Fruit fly (Drosophila melanogaster) whole organism, embryonic: ENCODE results near the gene CG5500.
A peak's percentile ranks its signal among the peaks of the same experiment; 100 is the strongest.

Experiments
- Asciz ChIP-seq: fragments of 200-800 bp; sonication (Bioruptor generic); optimal IDR thresholded peaks from 2 replicates; lab custom pipeline; 2017; ENCODE audit warnings: missing biosample characterization, mild to moderate bottlenecking, missing genetic modification characterization, missing genetic modification reagents
- Awh ChIP-seq: fragments of 200-800 bp; sonication (Bioruptor generic); IDR thresholded peaks from 2 replicates; pipeline ENCODE4, ENCODE4 v1.3.6; 2022; ENCODE audit warnings: missing biosample characterization, missing genetic modification characterization
- BEAF-32 ChIP-seq: fragments of 200-800 bp; sonication (Bioruptor generic); optimal IDR thresholded peaks from 3 replicates; lab custom pipeline; 2017; ENCODE audit warnings: missing biosample characterization, missing genetic modification characterization, mild to moderate bottlenecking, moderate library complexity, missing genetic modification reagents
- CG10543 ChIP-seq: fragments of 200-800 bp; sonication (Bioruptor generic); optimal IDR thresholded peaks from 3 replicates; lab custom pipeline; 2017; ENCODE audit warnings: missing biosample characterization, mild to moderate bottlenecking, missing genetic modification characterization, moderate library complexity
- CG10654 ChIP-seq: fragments of 200-800 bp; sonication (Bioruptor generic); optimal IDR thresholded peaks from 2 replicates; lab custom pipeline; 2016; ENCODE audit warnings: missing biosample characterization, missing genetic modification characterization
- CG12236 ChIP-seq: fragments of 200-800 bp; sonication (Bioruptor generic); optimal IDR thresholded peaks from 2 replicates; lab custom pipeline; 2016; ENCODE audit warnings: missing biosample characterization, missing genetic modification characterization
- CG14860 ChIP-seq: fragments of 200-800 bp; sonication (Bioruptor generic); IDR thresholded peaks from 3 replicates; pipeline ENCODE4 v1.3.6; 2022; ENCODE audit warnings: missing biosample characterization, missing genetic modification characterization; ENCODE audit not compliant: partially characterized antibody
- CG1529 ChIP-seq: fragments of 200-800 bp; sonication (Bioruptor generic); optimal IDR thresholded peaks from 3 replicates; lab custom pipeline; 2018; ENCODE audit warnings: missing biosample characterization, missing genetic modification characterization
- CG15696 ChIP-seq: fragments of 200-800 bp; sonication (Bioruptor generic); optimal IDR thresholded peaks from 2 replicates; lab custom pipeline; 2019; ENCODE audit warnings: missing biosample characterization, mild to moderate bottlenecking, missing genetic modification characterization, moderate library complexity
- CG16779 ChIP-seq: fragments of 200-800 bp; sonication (Bioruptor generic); IDR thresholded peaks from 2 replicates; pipeline ENCODE4 v1.3.6; 2022; ENCODE audit warnings: missing biosample characterization, missing genetic modification characterization
- CG17385 ChIP-seq: fragments of 200-800 bp; sonication (Bioruptor generic); optimal IDR thresholded peaks from 3 replicates; lab custom pipeline; 2018; ENCODE audit warnings: missing biosample characterization, mild to moderate bottlenecking, missing genetic modification characterization
- CG17802 ChIP-seq: fragments of 200-800 bp; sonication (Bioruptor generic); optimal IDR thresholded peaks from 2 replicates; lab custom pipeline; 2018; ENCODE audit warnings: missing biosample characterization, mild to moderate bottlenecking, missing genetic modification characterization, moderate library complexity
- CG18764 ChIP-seq: fragments of 200-800 bp; sonication (Bioruptor generic); optimal IDR thresholded peaks from 3 replicates; lab custom pipeline; 2016; ENCODE audit warnings: missing biosample characterization, missing genetic modification characterization
- CG32532 ChIP-seq: fragments of 200-800 bp; sonication (Bioruptor generic); IDR thresholded peaks from 2 replicates; pipeline ENCODE4 v1.3.6; 2022; ENCODE audit warnings: missing biosample characterization, missing genetic modification characterization
- CG32772 ChIP-seq: fragments of 200-800 bp; sonication (Bioruptor generic); IDR thresholded peaks from 2 replicates; pipeline ENCODE4 v1.3.6; 2022; ENCODE audit warnings: missing biosample characterization, missing genetic modification characterization
- CG3281 ChIP-seq: fragments of 200-800 bp; sonication (Bioruptor generic); optimal IDR thresholded peaks from 3 replicates; lab custom pipeline; 2017; ENCODE audit warnings: missing biosample characterization, mild to moderate bottlenecking, missing genetic modification characterization
- CG42726 ChIP-seq: fragments of 200-800 bp; sonication (Bioruptor generic); IDR thresholded peaks from 2 replicates; pipeline ENCODE4 v1.3.6; 2022; ENCODE audit warnings: missing biosample characterization, missing genetic modification characterization; ENCODE audit not compliant: partially characterized antibody
- CG43689 ChIP-seq: fragments of 200-800 bp; sonication (Bioruptor generic); IDR thresholded peaks from 2 replicates; pipeline ENCODE4 v1.3.6; 2022; ENCODE audit warnings: missing biosample characterization, missing genetic modification characterization
- CG4404 ChIP-seq: fragments of 200-800 bp; sonication (Bioruptor generic); IDR thresholded peaks from 2 replicates; pipeline ENCODE4 v1.3.6; 2022; ENCODE audit warnings: missing biosample characterization, missing genetic modification characterization
- CG6254 ChIP-seq: fragments of 200-800 bp; sonication (Bioruptor generic); optimal IDR thresholded peaks from 3 replicates; lab custom pipeline; 2017; ENCODE audit warnings: mild to moderate bottlenecking, missing biosample characterization, missing genetic modification reagents, missing genetic modification characterization
- CG7372 ChIP-seq: fragments of 200-800 bp; sonication (Bioruptor generic); IDR thresholded peaks from 2 replicates; pipeline ENCODE4 v1.3.6; 2022; ENCODE audit warnings: missing biosample characterization, missing genetic modification characterization
- CG7556 ChIP-seq: fragments of 200-800 bp; sonication (Bioruptor generic); optimal IDR thresholded peaks from 2 replicates; lab custom pipeline; 2017; ENCODE audit warnings: missing biosample characterization, mild to moderate bottlenecking, missing genetic modification characterization
- CG7786 ChIP-seq: fragments of 200-800 bp; sonication (Bioruptor generic); optimal IDR thresholded peaks from 2 replicates; lab custom pipeline; 2016; ENCODE audit warnings: missing biosample characterization, missing genetic modification characterization
- CG9215 ChIP-seq: fragments of 200-800 bp; sonication (Bioruptor generic); IDR thresholded peaks from 2 replicates; pipeline ENCODE4 v1.3.6; 2022; ENCODE audit warnings: missing biosample characterization, missing genetic modification characterization
- CG9727 ChIP-seq: fragments of 200-800 bp; sonication (Bioruptor generic); optimal IDR thresholded peaks from 3 replicates; lab custom pipeline; 2017; ENCODE audit warnings: missing biosample characterization, mild to moderate bottlenecking, missing genetic modification characterization
- Deaf1 ChIP-seq: fragments of 200-800 bp; optimal IDR thresholded peaks from 3 replicates; lab custom pipeline; 2019; ENCODE audit warnings: missing biosample characterization, mild to moderate bottlenecking, missing genetic modification characterization, moderate library complexity
- HLH4C ChIP-seq: fragments of 200-800 bp; sonication (Bioruptor generic); IDR thresholded peaks from 3 replicates; pipeline ENCODE4 v1.3.6; 2022; ENCODE audit warnings: missing biosample characterization, missing genetic modification characterization; ENCODE audit not compliant: partially characterized antibody
- Hr78 ChIP-seq, 2 experiments: fragments of 200-800 bp in 1 of 2; fragments of >200 bp in 1 of 2; sonication (Bioruptor generic) in 1 of 2; optimal IDR thresholded peaks; 2 replicates each; lab custom pipeline; 2017 to 2019; ENCODE audit warnings: missing biosample characterization in 2 of 2, missing genetic modification characterization in 2 of 2, mild to moderate bottlenecking in 1 of 2, moderate library complexity in 1 of 2
- MTF-1 ChIP-seq: fragments of 200-800 bp; sonication (Bioruptor generic); optimal IDR thresholded peaks from 2 replicates; lab custom pipeline; 2018; ENCODE audit warnings: missing biosample characterization, mild to moderate bottlenecking, missing genetic modification characterization, borderline replicate concordance
- Mad ChIP-seq: fragments of 200-800 bp; sonication (Bioruptor generic); optimal IDR thresholded peaks from 2 replicates; lab custom pipeline; 2016; ENCODE audit warnings: missing biosample characterization, missing genetic modification characterization
- Mrtf ChIP-seq: fragments of 200-800 bp; sonication (Bioruptor generic); IDR thresholded peaks from 3 replicates; pipeline ENCODE4 v1.3.6; 2022; ENCODE audit warnings: missing biosample characterization, missing genetic modification characterization
- NC2α ChIP-seq: fragments of 200-800 bp; sonication (Bioruptor generic); optimal IDR thresholded peaks from 2 replicates; lab custom pipeline; 2016; ENCODE audit warnings: missing biosample characterization, missing genetic modification characterization
- NfI ChIP-seq: fragments of 200-800 bp; sonication (Bioruptor generic); optimal IDR thresholded peaks from 3 replicates; lab custom pipeline; 2018; ENCODE audit warnings: missing biosample characterization, mild to moderate bottlenecking, missing genetic modification characterization, moderate library complexity
- Stat92E ChIP-seq, 3 experiments: fragments of >200 bp in 2 of 3; fragments of 200-800 bp in 1 of 3; sonication (Bioruptor generic) in 1 of 3; optimal IDR thresholded peaks; 2 replicates each; lab custom pipeline; 2017 to 2019; ENCODE audit warnings: missing biosample characterization in 3 of 3, missing genetic modification characterization in 3 of 3, mild to moderate bottlenecking in 1 of 3, moderate library complexity in 1 of 3
- dysf ChIP-seq: fragments of 200-800 bp; sonication (Bioruptor generic); IDR thresholded peaks from 3 replicates; pipeline ENCODE4 v1.3.6; 2022; ENCODE audit warnings: missing biosample characterization, missing genetic modification characterization
- fd64A ChIP-seq: fragments of 200-800 bp; sonication (Bioruptor generic); optimal IDR thresholded peaks from 3 replicates; lab custom pipeline; 2018; ENCODE audit warnings: missing biosample characterization, mild to moderate bottlenecking, missing genetic modification characterization
- lbe ChIP-seq: fragments of 200-800 bp; sonication (Bioruptor generic); optimal IDR thresholded peaks from 2 replicates; lab custom pipeline; 2016; ENCODE audit warnings: missing biosample characterization, mild to moderate bottlenecking, missing genetic modification characterization
- maf-S ChIP-seq: fragments of 200-800 bp; sonication (Bioruptor generic); optimal IDR thresholded peaks from 2 replicates; lab custom pipeline; 2016; ENCODE audit warnings: missing biosample characterization, missing genetic modification characterization
- mld ChIP-seq: fragments of 200-800 bp; sonication (Bioruptor generic); IDR thresholded peaks from 3 replicates; pipeline ENCODE4 v1.3.6; 2022; ENCODE audit warnings: missing biosample characterization, missing genetic modification characterization; ENCODE audit not compliant: partially characterized antibody
- nom ChIP-seq: fragments of 200-800 bp; sonication (Bioruptor generic); optimal IDR thresholded peaks from 2 replicates; lab custom pipeline; 2017; ENCODE audit warnings: missing biosample characterization, missing genetic modification characterization, mild to moderate bottlenecking, moderate library complexity, missing genetic modification reagents
- pb ChIP-seq: fragments of 200-800 bp; sonication (Bioruptor generic); optimal IDR thresholded peaks from 3 replicates; lab custom pipeline; 2016; ENCODE audit warnings: missing biosample characterization, missing genetic modification characterization
- pzg ChIP-seq: fragments of 200-800 bp; sonication (Bioruptor generic); optimal IDR thresholded peaks from 3 replicates; lab custom pipeline; 2018; ENCODE audit warnings: missing biosample characterization, mild to moderate bottlenecking, missing genetic modification characterization, moderate library complexity
- sd ChIP-seq: fragments of 200-800 bp; sonication (Bioruptor generic); optimal IDR thresholded peaks from 3 replicates; lab custom pipeline; 2018; ENCODE audit warnings: missing biosample characterization, mild to moderate bottlenecking, missing genetic modification characterization, moderate library complexity
- sens ChIP-seq: fragments of 200-800 bp; sonication (Bioruptor generic); peaks from one replicate; lab custom pipeline; 2016; ENCODE audit warnings: missing biosample characterization, missing genetic modification characterization
- sim ChIP-seq: fragments of 200-800 bp; sonication (Bioruptor generic); IDR thresholded peaks from 2 replicates; pipeline ENCODE4 v1.3.6; 2022; ENCODE audit warnings: missing biosample characterization, missing genetic modification characterization
- slp2 ChIP-seq: fragments of 200-800 bp; sonication (Bioruptor generic); optimal IDR thresholded peaks from 2 replicates; lab custom pipeline; 2016; ENCODE audit warnings: missing biosample characterization, missing genetic modification characterization
- sqz ChIP-seq: fragments of 200-800 bp; sonication (Bioruptor generic); optimal IDR thresholded peaks from 3 replicates; lab custom pipeline; 2018; ENCODE audit warnings: missing biosample characterization, mild to moderate bottlenecking, missing genetic modification characterization
- tll ChIP-seq, 2 experiments: fragments of 200-800 bp in 1 of 2; fragments of >200 bp in 1 of 2; sonication (Bioruptor generic) in 1 of 2; optimal IDR thresholded peaks; 2 replicates each; lab custom pipeline; 2017 to 2019; ENCODE audit warnings: missing biosample characterization in 2 of 2, missing genetic modification characterization in 2 of 2, mild to moderate bottlenecking in 1 of 2, moderate library complexity in 1 of 2
- vfl ChIP-seq: fragments of 200-800 bp; sonication (Bioruptor generic); optimal IDR thresholded peaks from 2 replicates; lab custom pipeline; 2016; ENCODE audit warnings: missing biosample characterization, missing genetic modification characterization
- wor ChIP-seq: fragments of 200-800 bp; sonication (Bioruptor generic); IDR thresholded peaks from 2 replicates; pipeline ENCODE4 v1.3.6; 2022; ENCODE audit warnings: missing biosample characterization, missing genetic modification characterization

CG5500 gene

DNA sequence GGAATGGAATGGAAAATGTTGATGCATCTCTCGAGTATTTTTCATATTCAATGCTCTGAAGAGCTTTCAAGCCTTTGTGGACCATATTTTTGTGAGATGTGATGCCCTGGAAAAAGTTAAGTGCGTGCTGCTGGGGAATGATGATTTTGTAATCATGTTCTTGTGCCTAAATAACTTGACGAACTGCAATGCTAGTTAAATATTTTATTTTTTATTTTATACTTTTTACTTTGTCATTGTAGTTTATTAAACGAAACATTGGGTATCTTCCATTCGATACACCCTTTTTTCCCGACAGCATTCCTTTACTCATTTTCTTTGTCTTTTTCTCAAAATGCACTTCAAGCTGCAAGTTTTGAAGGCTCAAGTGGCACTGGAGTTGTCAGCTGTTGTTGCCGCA, 23.6 kb downstream of the CG5500 start (continued):
- no peak for TF ChIP-seq nom (GFP tag; lab: Kevin White, UChicago)
- TF ChIP-seq wor (GFP tag; lab: Robert Waterston, UW): no peak
- TF ChIP-seq NC2α: no peak
- TF ChIP-seq fd64A (GFP tag; lab: Kevin White, UChicago): no peak
- peak; percentile 16 for TF ChIP-seq CG7556 (GFP tag; lab: Kevin White, UChicago)
- no peak for TF ChIP-seq CG9215 (GFP tag; lab: Robert Waterston, UW)
- TF ChIP-seq CG18764 (GFP tag; lab: Kevin White, UChicago): peak; percentile 7
- TF ChIP-seq slp2: no peak
- no peak for TF ChIP-seq CG14860 (GFP tag; lab: Robert Waterston, UW)
- TF ChIP-seq BEAF-32 (GFP tag; lab: Kevin White, UChicago): no peak
- no peak for TF ChIP-seq Mrtf (GFP tag; lab: Robert Waterston, UW)
- peak; percentile 8 for TF ChIP-seq CG10654
- no peak for TF ChIP-seq CG9727 (GFP tag; lab: Kevin White, UChicago)
- TF ChIP-seq mld (GFP tag; lab: Robert Waterston, UW): no peak
- peak; percentile 17; the same call in 1 of the 2 replicates for TF ChIP-seq CG4404 (GFP tag; lab: Robert Waterston, UW)
- TF ChIP-seq CG12236: no peak
- no peak for TF ChIP-seq CG7786 (GFP tag; lab: Kevin White, UChicago)
- no peak for TF ChIP-seq MTF-1 (GFP tag; lab: Kevin White, UChicago)
- no peak for TF ChIP-seq CG43689 (GFP tag; lab: Robert Waterston, UW)
- TF ChIP-seq CG32532 (GFP tag; lab: Robert Waterston, UW): no peak
- TF ChIP-seq sens (GFP tag; lab: Kevin White, UChicago): peak; percentile 79
- TF ChIP-seq CG6254 (GFP tag; lab: Kevin White, UChicago): peak; percentile 24
- TF ChIP-seq maf-S: no peak
- peak; percentile 29; the same call in 1 of the 2 replicates for TF ChIP-seq sim (GFP tag; lab: Robert Waterston, UW)
- TF ChIP-seq sqz (GFP tag; lab: Kevin White, UChicago): no peak
- no peak for TF ChIP-seq pzg
- TF ChIP-seq Asciz: peak; percentile 43
- TF ChIP-seq pb (GFP tag; lab: Kevin White, UChicago): no peak
- TF ChIP-seq CG17385 (GFP tag; lab: Kevin White, UChicago): peak; percentile 35
- 0 out of 2 replicates have a peak, but pooled peaks have one; percentile 9 for TF ChIP-seq Awh
- no peak for TF ChIP-seq vfl (GFP tag; lab: Kevin White, UChicago)
- TF ChIP-seq Deaf1: no peak
- no peak for TF ChIP-seq CG17802 (tag; lab: Kevin White, UChicago)
- no peak for TF ChIP-seq Hr78 (GFP tag; optimal IDR thresholded peaks at IDR 0.05; lab: Kevin White, UChicago)
- no peak for TF ChIP-seq CG16779 (GFP tag; lab: Robert Waterston, UW)
- TF ChIP-seq CG10543: no peak
- TF ChIP-seq NfI (GFP tag; lab: Kevin White, UChicago): peak; percentile 2
- no peak for TF ChIP-seq tll (GFP tag; optimal IDR thresholded peaks at IDR 0.05; lab: Kevin White, UChicago)
- TF ChIP-seq CG1529: peak; percentile 13
- TF ChIP-seq dysf (GFP tag; lab: Robert Waterston, UW): peak; percentile 56; the same call in 1 of the 3 replicates
- peak; percentile 39; the same call in 1 of the 2 replicates for TF ChIP-seq CG32772 (GFP tag; lab: Robert Waterston, UW)
- no peak for TF ChIP-seq CG7372
- TF ChIP-seq HLH4C (GFP tag; lab: Robert Waterston, UW): no peak
- TF ChIP-seq CG3281 (GFP tag; lab: Kevin White, UChicago): no peak
- TF ChIP-seq Stat92E (GFP tag; optimal IDR thresholded peaks at IDR 0.05; lab: Kevin White, UChicago): no peak
- TF ChIP-seq CG42726 (GFP tag; lab: Robert Waterston, UW): no peak
- TF ChIP-seq sd (tag; lab: Kevin White, UChicago): peak; percentile 40
- no peak for TF ChIP-seq Mad (GFP tag; lab: Kevin White, UChicago)
- no peak for TF ChIP-seq CG15696 (tag; lab: Kevin White, UChicago)
- no peak for TF ChIP-seq lbe (GFP tag; lab: Kevin White, UChicago)
